Worm (Caenorhabditis elegans) whole organism, young adult: ENCODE results near the gene lem-4.

Source experiments
- D2030.7 ChIP-seq: fragments of 200-800 bp; sonication (Bioruptor generic); IDR thresholded peaks from 2 replicates; pipeline ENCODE4 v1.3.6; 2022; ENCODE audit warnings: missing genetic modification reagents, missing genetic modification characterization, missing compliant biosample characterization
- F23B12.7 ChIP-seq: sonication (generic microtip); optimal IDR thresholded peaks from 2 replicates; lab custom pipeline; 2017; ENCODE audit warnings: missing genetic modification characterization, mild to moderate bottlenecking, missing compliant biosample characterization, antibody characterized with exemption, moderate library complexity; ENCODE audit not compliant: insufficient read depth
- F37B4.10 ChIP-seq: fragments of 200-800 bp; sonication (Bioruptor generic); IDR thresholded peaks from 2 replicates; pipeline ENCODE4 v1.3.6; 2022; ENCODE audit warnings: missing genetic modification characterization, missing compliant biosample characterization
- Y79H2A.3 ChIP-seq: fragments of 200-800 bp; sonication (Bioruptor generic); conservative IDR thresholded peaks from 2 replicates; pipeline ENCODE4 v1.3.6; 2022; ENCODE audit warnings: missing genetic modification reagents, missing genetic modification characterization, missing compliant biosample characterization
- ama-1 ChIP-seq, 3 experiments: fragments of 150-350 bp in 1 of 3; sonication (generic microtip) in 2 of 3; optimal IDR thresholded peaks; 2 replicates each; lab custom pipeline; 2014 to 2018; ENCODE audit warnings: missing biosample characterization in 2 of 3, missing genetic modification characterization in 2 of 3, missing genetic modification reagents in 2 of 3
- bed-1 ChIP-seq: fragments of 200-800 bp; sonication (Bioruptor generic); IDR thresholded peaks from 2 replicates; pipeline ENCODE4 v1.3.6; 2022; ENCODE audit warnings: missing genetic modification reagents, missing genetic modification characterization, missing compliant biosample characterization
- cebp-2 ChIP-seq: fragments of 200-800 bp; sonication (Bioruptor generic); IDR thresholded peaks from 2 replicates; pipeline ENCODE4 v1.3.6; 2022; ENCODE audit warnings: missing genetic modification characterization, missing compliant biosample characterization
- egl-44 ChIP-seq: fragments of 200-800 bp; sonication (Bioruptor generic); IDR thresholded peaks from 2 replicates; pipeline ENCODE4 v1.3.6; 2022; ENCODE audit warnings: missing genetic modification reagents, missing genetic modification characterization, missing compliant biosample characterization
- hlh-26 ChIP-seq: fragments of 200-800 bp; sonication (Bioruptor generic); conservative IDR thresholded peaks from 2 replicates; pipeline ENCODE4 v1.3.6; 2022; ENCODE audit warnings: missing genetic modification reagents, missing genetic modification characterization, missing compliant biosample characterization
- pha-4 ChIP-seq: fragments of 150-350 bp; sonication (generic microtip); optimal IDR thresholded peaks from 2 replicates; lab custom pipeline; 2014; ENCODE audit warnings: missing biosample characterization, missing genetic modification reagents, missing genetic modification characterization
- tbp1 ChIP-seq: fragments of 200-800 bp; sonication (Bioruptor generic); optimal IDR thresholded peaks from 2 replicates; lab custom pipeline; 2018; ENCODE audit warnings: mild to moderate bottlenecking, missing genetic modification characterization, missing compliant biosample characterization
- unc-62 ChIP-seq: fragments of 150-350 bp; optimal IDR thresholded peaks from 2 replicates; lab custom pipeline; 2014; ENCODE audit warnings: missing biosample characterization, missing genetic modification reagents, missing genetic modification characterization

ce11 chrIV:830262-830960 lies 24.2 kb downstream of the lem-4 start:
- TF ChIP-seq tbp1 (no peak), pha-4 (tag; lab: Kevin White, UChicago) (no peak), F23B12.7 (tag; lab: Kevin White, UChicago) (no peak), F37B4.10 (GFP tag; lab: Robert Waterston, UW) (no peak), ama-1 (optimal IDR thresholded peaks at IDR 0.05; lab: Kevin White, UChicago) (no peak), ama-1 (GFP tag; optimal IDR thresholded peaks at IDR 0.05; lab: Kevin White, UChicago) (no peak), Y79H2A.3 (GFP tag; lab: Robert Waterston, UW) (no peak), D2030.7 (GFP tag; lab: Robert Waterston, UW) (no peak), hlh-26 (GFP tag; lab: Robert Waterston, UW) (no peak), bed-1 (no peak), egl-44 (no peak), unc-62 (no peak), cebp-2 (no peak)
